Worm (Caenorhabditis elegans) whole organism, L4/young adult: ENCODE data around the gene Y39D8A.1.

Experiments
- W03F9.2 ChIP-seq: fragments of 150-350 bp; optimal IDR thresholded peaks from 2 replicates; lab custom pipeline; 2014; ENCODE audit warnings: missing biosample characterization, missing genetic modification characterization
- him-1 ChIP-seq: sonication (generic microtip); optimal IDR thresholded peaks from 2 replicates; lab custom pipeline; 2016; ENCODE audit warnings: missing genotype, missing genetic modification reagents, missing genetic modification characterization, missing compliant biosample characterization

- TF ChIP-seq him-1: no peak
- TF ChIP-seq W03F9.2 (tag; lab: Kevin White, UChicago): no peak
These were observed 45.3 kb upstream of the Y39D8A.1 start for ce11 chrV:373192-373591.
